Worm (Caenorhabditis elegans) whole organism, mixed stage, embryonic: Measurements from ENCODE around the gene snrp-200.

Experiments
- M03D4.4 ChIP-seq: sonication (generic microtip); optimal IDR thresholded peaks from 2 replicates; lab custom pipeline; 2017; ENCODE audit warnings: mild to moderate bottlenecking, missing genetic modification characterization, missing compliant biosample characterization
- bed-3 ChIP-seq: fragments of 200-800 bp; sonication (Bioruptor generic); optimal IDR thresholded peaks from 3 replicates; lab custom pipeline; 2018; ENCODE audit warnings: mild to moderate bottlenecking, missing genetic modification characterization, moderate library complexity, missing compliant biosample characterization
- blmp-1 ChIP-seq: fragments of 150-350 bp; optimal IDR thresholded peaks from 2 replicates; lab custom pipeline; 2014; ENCODE audit warnings: missing biosample characterization, missing genetic modification characterization
- ceh-39 ChIP-seq: fragments of 150-350 bp; optimal IDR thresholded peaks from 2 replicates; lab custom pipeline; 2014; ENCODE audit warnings: missing biosample characterization, missing genetic modification characterization
- ceh-43 ChIP-seq: fragments of 200-800 bp; sonication (Bioruptor generic); optimal IDR thresholded peaks from 2 replicates; lab custom pipeline; 2018; ENCODE audit warnings: mild to moderate bottlenecking, missing genetic modification characterization, moderate library complexity, missing compliant biosample characterization
- ceh-83 ChIP-seq: fragments of 200-800 bp; sonication (Bioruptor generic); optimal IDR thresholded peaks from 2 replicates; lab custom pipeline; 2018; ENCODE audit warnings: mild to moderate bottlenecking, missing genetic modification characterization, missing compliant biosample characterization
- ces-1 ChIP-seq: fragments of 150-350 bp; optimal IDR thresholded peaks from 2 replicates; lab custom pipeline; 2014; ENCODE audit warnings: missing biosample characterization, missing genetic modification reagents, missing genetic modification characterization
- cnd-1 ChIP-seq: fragments of 200-800 bp; sonication (Bioruptor generic); optimal IDR thresholded peaks from 2 replicates; lab custom pipeline; 2018; ENCODE audit warnings: mild to moderate bottlenecking, missing genetic modification characterization, missing compliant biosample characterization
- drap-1 ChIP-seq: fragments of 200-800 bp; sonication (Bioruptor generic); optimal IDR thresholded peaks from 3 replicates; lab custom pipeline; 2018; ENCODE audit warnings: mild to moderate bottlenecking, missing genetic modification characterization, missing compliant biosample characterization
- elt-1 ChIP-seq: sonication (generic microtip); optimal IDR thresholded peaks from 2 replicates; lab custom pipeline; 2017; ENCODE audit warnings: missing genetic modification characterization, mild to moderate bottlenecking, missing compliant biosample characterization, antibody characterized with exemption, moderate library complexity, borderline replicate concordance; ENCODE audit not compliant: insufficient read depth
- elt-3 ChIP-seq: fragments of 150-350 bp; optimal IDR thresholded peaks from 2 replicates; lab custom pipeline; 2014; ENCODE audit warnings: missing biosample characterization, missing genetic modification characterization
- flh-1 ChIP-seq: fragments of 200-800 bp; sonication (Bioruptor generic); optimal IDR thresholded peaks from 2 replicates; lab custom pipeline; 2018; ENCODE audit warnings: mild to moderate bottlenecking, missing genetic modification characterization, moderate library complexity, missing compliant biosample characterization
- ham-2 ChIP-seq: fragments of 200-800 bp; sonication (Bioruptor generic); optimal IDR thresholded peaks from 2 replicates; lab custom pipeline; 2018; ENCODE audit warnings: mild to moderate bottlenecking, missing genetic modification characterization, missing compliant biosample characterization
- hlh-1 ChIP-seq: fragments of 150-350 bp; optimal IDR thresholded peaks from 2 replicates; lab custom pipeline; 2014; ENCODE audit warnings: missing biosample characterization, missing genetic modification reagents, missing genetic modification characterization
- lin-13 ChIP-seq: fragments of 150-350 bp; optimal IDR thresholded peaks from 2 replicates; lab custom pipeline; 2014; ENCODE audit warnings: missing biosample characterization, missing genetic modification characterization
- lin-32 ChIP-seq: fragments of 200-800 bp; sonication (Bioruptor generic); optimal IDR thresholded peaks from 2 replicates; lab custom pipeline; 2018; ENCODE audit warnings: mild to moderate bottlenecking, missing genetic modification characterization, missing compliant biosample characterization
- lsy-2 ChIP-seq: fragments of 150-350 bp; optimal IDR thresholded peaks from 2 replicates; lab custom pipeline; 2014; ENCODE audit warnings: missing biosample characterization, missing genetic modification characterization
- mab-5 ChIP-seq: fragments of 150-350 bp; optimal IDR thresholded peaks from 2 replicates; lab custom pipeline; 2014; ENCODE audit warnings: missing biosample characterization, missing genetic modification characterization
- mep-1 ChIP-seq: fragments of 150-350 bp; optimal IDR thresholded peaks from 2 replicates; lab custom pipeline; 2017; ENCODE audit warnings: missing biosample characterization, missing genetic modification reagents, missing genetic modification characterization, inconsistent platforms
- mls-2 ChIP-seq: sonication (generic microtip); optimal IDR thresholded peaks from 2 replicates; lab custom pipeline; 2016; ENCODE audit warnings: mild to moderate bottlenecking, missing genetic modification characterization, moderate library complexity, missing compliant biosample characterization
- nhr-12 ChIP-seq: fragments of 150-350 bp; optimal IDR thresholded peaks from 2 replicates; lab custom pipeline; 2014; ENCODE audit warnings: missing biosample characterization, missing genetic modification characterization
- nhr-2 ChIP-seq: fragments of 150-350 bp; optimal IDR thresholded peaks from 2 replicates; lab custom pipeline; 2014; ENCODE audit warnings: missing biosample characterization, missing genetic modification characterization
- nhr-237 ChIP-seq: fragments of 150-350 bp; optimal IDR thresholded peaks from 2 replicates; lab custom pipeline; 2014; ENCODE audit warnings: missing biosample characterization, missing genetic modification characterization
- nhr-28 ChIP-seq: fragments of 150-350 bp; optimal IDR thresholded peaks from 2 replicates; lab custom pipeline; 2014; ENCODE audit warnings: missing biosample characterization, missing genetic modification characterization
- nhr-76 ChIP-seq: sonication (generic microtip); optimal IDR thresholded peaks from 2 replicates; lab custom pipeline; 2017; ENCODE audit warnings: missing biosample characterization, missing genetic modification characterization
- pha-4 ChIP-seq: fragments of 150-350 bp; optimal IDR thresholded peaks from 2 replicates; lab custom pipeline; 2018; ENCODE audit warnings: missing biosample characterization, missing genetic modification reagents, missing genetic modification characterization
- sem-2 ChIP-seq: fragments of 200-800 bp; sonication (Bioruptor generic); optimal IDR thresholded peaks from 2 replicates; lab custom pipeline; 2018; ENCODE audit warnings: mild to moderate bottlenecking, missing genetic modification characterization, missing compliant biosample characterization
- snpc-4 ChIP-seq: fragments of 150-350 bp; optimal IDR thresholded peaks from 2 replicates; lab custom pipeline; 2014; ENCODE audit warnings: missing biosample characterization, missing genetic modification characterization
- sptf-1 ChIP-seq: sonication (generic microtip); optimal IDR thresholded peaks from 2 replicates; lab custom pipeline; 2017; ENCODE audit warnings: mild to moderate bottlenecking, missing genetic modification characterization, moderate library complexity, missing compliant biosample characterization
- tbx-8 ChIP-seq: fragments of 200-800 bp; sonication (Bioruptor generic); optimal IDR thresholded peaks from 2 replicates; lab custom pipeline; 2018; ENCODE audit warnings: mild to moderate bottlenecking, missing genetic modification characterization, moderate library complexity, missing compliant biosample characterization
- unc-120 ChIP-seq: sonication (generic microtip); optimal IDR thresholded peaks from 2 replicates; lab custom pipeline; 2017; ENCODE audit warnings: missing genetic modification characterization, missing compliant biosample characterization; ENCODE audit not compliant: poor library complexity, severe bottlenecking
- unc-39 ChIP-seq: fragments of 150-350 bp; optimal IDR thresholded peaks from 2 replicates; lab custom pipeline; 2014; ENCODE audit warnings: missing biosample characterization, missing genetic modification characterization
- unc-62 ChIP-seq: fragments of 150-350 bp; optimal IDR thresholded peaks from 2 replicates; lab custom pipeline; 2014; ENCODE audit warnings: missing biosample characterization, missing genetic modification reagents, missing genetic modification characterization
- zip-8 ChIP-seq: fragments of 150-350 bp; optimal IDR thresholded peaks from 2 replicates; lab custom pipeline; 2014; ENCODE audit warnings: missing biosample characterization, missing genetic modification characterization
- ztf-11 ChIP-seq: fragments of 150-350 bp; optimal IDR thresholded peaks from 2 replicates; lab custom pipeline; 2014; ENCODE audit warnings: missing biosample characterization, missing genetic modification characterization

snrp-200 gene

ce11 chrII:12677975-12678866, 58.5 kb downstream of the snrp-200 start:
- TF ChIP-seq ceh-83 (GFP tag; lab: Kevin White, UChicago) (peak; percentile 72), mab-5 (tag; lab: Kevin White, UChicago) (no peak), unc-39 (tag; lab: Kevin White, UChicago) (no peak), unc-62 (GFP tag; lab: Kevin White, UChicago) (peak; percentile 8), nhr-2 (tag; lab: Kevin White, UChicago) (no peak), sem-2 (peak; percentile 37), lin-32 (no peak), drap-1 (GFP tag; lab: Kevin White, UChicago) (peak; percentile 47), ham-2 (peak; percentile 27), lsy-2 (tag; lab: Kevin White, UChicago) (peak; percentile 36), ceh-39 (tag; lab: Kevin White, UChicago) (peak; percentile 18), nhr-76 (no peak), tbx-8 (GFP tag; lab: Kevin White, UChicago) (peak; percentile 13), hlh-1 (no peak), unc-120 (tag; lab: Kevin White, UChicago) (no peak), ces-1 (GFP tag; lab: Kevin White, UChicago) (peak; percentile 96), lin-13 (tag; lab: Kevin White, UChicago) (peak; percentile 33), mep-1 (tag; lab: Kevin White, UChicago) (peak; percentile 70), cnd-1 (tag; lab: Kevin White, UChicago) (peak; percentile 51), ztf-11 (tag; lab: Kevin White, UChicago) (no peak), mls-2 (tag; lab: Kevin White, UChicago) (peak; percentile 60), blmp-1 (peak; percentile 21), pha-4 (tag; lab: Kevin White, UChicago) (peak; percentile 47), sptf-1 (tag; lab: Kevin White, UChicago) (peak; percentile 48), M03D4.4 (peak; percentile 63), elt-3 (tag; lab: Kevin White, UChicago) (no peak), bed-3 (GFP tag; lab: Kevin White, UChicago) (peak; percentile 15), elt-1 (tag; lab: Kevin White, UChicago) (no peak), snpc-4 (tag; lab: Kevin White, UChicago) (no peak), flh-1 (no peak), zip-8 (tag; lab: Kevin White, UChicago) (no peak), nhr-12 (tag; lab: Kevin White, UChicago) (no peak), ceh-43 (no peak), nhr-237 (peak; percentile 55), nhr-28 (tag; lab: Kevin White, UChicago) (no peak)
- TF ChIP-seq, all 35 proteins: peak for 19

- TF ChIP-seq nhr-12 (tag; lab: Kevin White, UChicago) (no peak), zip-8 (tag; lab: Kevin White, UChicago) (no peak), drap-1 (GFP tag; lab: Kevin White, UChicago) (no peak), M03D4.4 (no peak), cnd-1 (tag; lab: Kevin White, UChicago) (no peak), unc-39 (tag; lab: Kevin White, UChicago) (no peak), ham-2 (no peak), nhr-76 (no peak), lin-13 (tag; lab: Kevin White, UChicago) (no peak), bed-3 (GFP tag; lab: Kevin White, UChicago) (no peak), lin-32 (no peak), nhr-237 (no peak), ceh-43 (no peak), nhr-2 (tag; lab: Kevin White, UChicago) (no peak)
Measured at ce11 chrII:12677710-12677974, 59.1 kb downstream of the snrp-200 start, which contains the start of gene Y38E10A.22. TSS of gene Y38E10A.22 (minus strand) at chrII:12677810.
